Worm (Caenorhabditis elegans) whole organism, L3 larva: ENCODE results near the gene ZK673.2.

Experiments used
- R02D3.7 ChIP-seq: fragments of 150-350 bp; optimal IDR thresholded peaks from 2 replicates; lab custom pipeline; 2014; ENCODE audit warnings: missing biosample characterization, missing genetic modification characterization
- ZK546.5 ChIP-seq: sonication (generic microtip); optimal IDR thresholded peaks from 2 replicates; lab custom pipeline; 2017; ENCODE audit warnings: missing biosample characterization, missing genetic modification characterization
- ama-1 ChIP-seq: fragments of 150-350 bp; optimal IDR thresholded peaks from 2 replicates; lab custom pipeline; 2018
- ceh-16 ChIP-seq: sonication (generic microtip); optimal IDR thresholded peaks from 2 replicates; lab custom pipeline; 2017; ENCODE audit warnings: missing biosample characterization, missing genetic modification characterization
- ceh-82 ChIP-seq: fragments of 150-350 bp; optimal IDR thresholded peaks from 2 replicates; lab custom pipeline; 2014; ENCODE audit warnings: missing biosample characterization, missing genetic modification characterization
- ceh-9 ChIP-seq: sonication (generic microtip); optimal IDR thresholded peaks from 2 replicates; lab custom pipeline; 2018; ENCODE audit warnings: missing biosample characterization, missing genetic modification characterization
- egl-27 ChIP-seq: sonication (generic microtip); optimal IDR thresholded peaks from 4 replicates; lab custom pipeline; 2017; ENCODE audit warnings: missing biosample characterization, missing genetic modification reagents, missing genetic modification characterization
- egl-5 ChIP-seq: fragments of 150-350 bp; optimal IDR thresholded peaks from 2 replicates; lab custom pipeline; 2017; ENCODE audit warnings: missing biosample characterization, missing genetic modification reagents, missing genetic modification characterization, inconsistent platforms
- elt-1 ChIP-seq: fragments of 150-350 bp; optimal IDR thresholded peaks from 2 replicates; lab custom pipeline; 2014; ENCODE audit warnings: missing biosample characterization, missing genetic modification characterization
- elt-2 ChIP-seq: sonication (generic microtip); optimal IDR thresholded peaks from 2 replicates; lab custom pipeline; 2016; ENCODE audit warnings: missing genetic modification reagents, mild to moderate bottlenecking, missing genetic modification characterization, missing compliant biosample characterization
- elt-3 ChIP-seq, 3 experiments: fragments of 150-350 bp in 1 of 3; sonication (generic microtip) in 2 of 3; optimal IDR thresholded peaks; 2 replicates in 2 of 3; 4 replicates in 1 of 3; lab custom pipeline; 2014 to 2017; ENCODE audit warnings: missing biosample characterization in 3 of 3, missing genetic modification characterization in 3 of 3
- fos-1 ChIP-seq: fragments of 150-350 bp; optimal IDR thresholded peaks from 2 replicates; lab custom pipeline; 2014; ENCODE audit warnings: missing biosample characterization, missing genetic modification characterization
- hmg-11 ChIP-seq: sonication (generic microtip); optimal IDR thresholded peaks from 2 replicates; lab custom pipeline; 2016; ENCODE audit warnings: missing genetic modification characterization, missing compliant biosample characterization
- jun-1 ChIP-seq: fragments of 150-350 bp; optimal IDR thresholded peaks from 2 replicates; lab custom pipeline; 2014; ENCODE audit warnings: missing biosample characterization, missing genetic modification reagents, missing genetic modification characterization
- lsy-12 ChIP-seq: sonication (generic microtip); optimal IDR thresholded peaks from 2 replicates; lab custom pipeline; 2016; ENCODE audit warnings: mild to moderate bottlenecking, missing genetic modification characterization, missing compliant biosample characterization
- mdl-1 ChIP-seq: fragments of 150-350 bp; optimal IDR thresholded peaks from 2 replicates; lab custom pipeline; 2014; ENCODE audit warnings: missing biosample characterization, missing genetic modification characterization
- mml-1 ChIP-seq: fragments of 150-350 bp; sonication (generic microtip); optimal IDR thresholded peaks from 3 replicates; lab custom pipeline; 2014; ENCODE audit warnings: missing biosample characterization, missing genetic modification characterization
- nfya-1 ChIP-seq: sonication (generic microtip); optimal IDR thresholded peaks from 2 replicates; lab custom pipeline; 2017; ENCODE audit warnings: missing genetic modification characterization, mild to moderate bottlenecking, missing compliant biosample characterization, antibody characterized with exemption, moderate library complexity; ENCODE audit not compliant: insufficient read depth
- nhr-12 ChIP-seq: fragments of 150-350 bp; optimal IDR thresholded peaks from 2 replicates; lab custom pipeline; 2014; ENCODE audit warnings: missing biosample characterization, missing genetic modification characterization
- nhr-23 ChIP-seq: fragments of 150-350 bp; optimal IDR thresholded peaks from 2 replicates; lab custom pipeline; 2014; ENCODE audit warnings: missing biosample characterization, missing genetic modification reagents, missing genetic modification characterization
- nhr-237 ChIP-seq: fragments of 150-350 bp; optimal IDR thresholded peaks from 2 replicates; lab custom pipeline; 2014; ENCODE audit warnings: missing biosample characterization, missing genetic modification characterization
- nhr-25 ChIP-seq: sonication (generic microtip); optimal IDR thresholded peaks from 2 replicates; lab custom pipeline; 2017; ENCODE audit warnings: missing biosample characterization, missing genetic modification characterization
- nhr-28 ChIP-seq: fragments of 150-350 bp; optimal IDR thresholded peaks from 2 replicates; lab custom pipeline; 2014; ENCODE audit warnings: missing biosample characterization, missing genetic modification characterization
- nhr-43 ChIP-seq: sonication (generic microtip); optimal IDR thresholded peaks from 2 replicates; lab custom pipeline; 2016; ENCODE audit warnings: mild to moderate bottlenecking, missing genetic modification characterization, missing compliant biosample characterization; ENCODE audit not compliant: poor library complexity, severe bottlenecking
- nhr-67 ChIP-seq: fragments of 150-350 bp; optimal IDR thresholded peaks from 2 replicates; lab custom pipeline; 2014; ENCODE audit warnings: missing biosample characterization, missing genetic modification characterization
- nhr-76 ChIP-seq: fragments of 150-350 bp; sonication (generic microtip); optimal IDR thresholded peaks from 5 replicates; lab custom pipeline; 2014; ENCODE audit warnings: missing biosample characterization, missing genetic modification characterization
- nhr-77 ChIP-seq: fragments of 150-350 bp; optimal IDR thresholded peaks from 2 replicates; lab custom pipeline; 2014; ENCODE audit warnings: missing biosample characterization, missing genetic modification characterization
- pha-4 ChIP-seq: fragments of 150-350 bp; optimal IDR thresholded peaks from 2 replicates; lab custom pipeline; 2014; ENCODE audit warnings: missing biosample characterization, missing genetic modification reagents, missing genetic modification characterization
- pqm-1 ChIP-seq: fragments of 150-350 bp; optimal IDR thresholded peaks from 2 replicates; lab custom pipeline; 2017; ENCODE audit warnings: missing biosample characterization, missing genetic modification characterization, inconsistent platforms
- sea-2 ChIP-seq: fragments of 150-350 bp; sonication (generic microtip); optimal IDR thresholded peaks from 4 replicates; lab custom pipeline; 2014; ENCODE audit warnings: missing biosample characterization, missing genetic modification reagents, missing genetic modification characterization
- skn-1 ChIP-seq: fragments of 150-350 bp; optimal IDR thresholded peaks from 2 replicates; lab custom pipeline; 2014; ENCODE audit warnings: missing biosample characterization, missing genetic modification characterization
- snpc-4 ChIP-seq: fragments of 150-350 bp; optimal IDR thresholded peaks from 2 replicates; lab custom pipeline; 2014; ENCODE audit warnings: missing biosample characterization, missing genetic modification characterization
- tbx-2 ChIP-seq: sonication (generic microtip); optimal IDR thresholded peaks from 2 replicates; lab custom pipeline; 2016; ENCODE audit warnings: mild to moderate bottlenecking, missing genetic modification characterization, missing compliant biosample characterization
- unc-39 ChIP-seq: sonication (generic microtip); optimal IDR thresholded peaks from 4 replicates; lab custom pipeline; 2017; ENCODE audit warnings: missing biosample characterization, missing genetic modification characterization
- unc-62 ChIP-seq: fragments of 150-350 bp; sonication (generic microtip); optimal IDR thresholded peaks from 4 replicates; lab custom pipeline; 2014; ENCODE audit warnings: missing biosample characterization, missing genetic modification reagents, missing genetic modification characterization
- zag-1 ChIP-seq: fragments of 150-350 bp; optimal IDR thresholded peaks from 2 replicates; lab custom pipeline; 2014; ENCODE audit warnings: missing biosample characterization, missing genetic modification characterization

ZK673.2 gene

ce11 chrII:10481824-10482556, 33.9 kb downstream of the ZK673.2 start, which contains the start of the genes clec-60 and ZK666.11:
Gene clec-60 (minus strand): TSS chrII:10481874.
Gene ZK666.11 (plus strand): TSS chrII:10482522.
- TF ChIP-seq nhr-77, result no peak
- peak; percentile 36 for TF ChIP-seq pqm-1
- no peak for TF ChIP-seq lsy-12
- no peak for TF ChIP-seq nhr-12
- no peak for TF ChIP-seq nhr-43 (tag; lab: Kevin White, UChicago)
- TF ChIP-seq egl-27 (tag; lab: Kevin White, UChicago), result no peak
- TF ChIP-seq ceh-16 (tag; lab: Kevin White, UChicago), result no peak
- TF ChIP-seq mdl-1 (tag; lab: Kevin White, UChicago), result no peak
- peak; percentile 7 for TF ChIP-seq jun-1 (tag; lab: Kevin White, UChicago)
- TF ChIP-seq nhr-76 (tag; lab: Kevin White, UChicago), result no peak
- no peak for TF ChIP-seq zag-1
- no peak for TF ChIP-seq snpc-4 (tag; lab: Kevin White, UChicago)
- no peak for TF ChIP-seq hmg-11 (tag; lab: Kevin White, UChicago)
- no peak for TF ChIP-seq R02D3.7
- TF ChIP-seq nhr-237, result no peak
- TF ChIP-seq skn-1 (tag; lab: Kevin White, UChicago), result no peak
- no peak for TF ChIP-seq elt-3 (tag; optimal IDR thresholded peaks at IDR 0.05; lab: Kevin White, UChicago)
- peak; percentile 57 for TF ChIP-seq elt-2 (tag; lab: Kevin White, UChicago)
- TF ChIP-seq sea-2 (GFP tag; lab: Kevin White, UChicago), result no peak
- no peak for TF ChIP-seq ceh-82
- TF ChIP-seq mml-1 (tag; lab: Kevin White, UChicago), result no peak

ce11 chrII:10482899-10483298, 34.8 kb downstream of the ZK673.2 start:
- TF ChIP-seq snpc-4 (tag; lab: Kevin White, UChicago) (no peak), sea-2 (GFP tag; lab: Kevin White, UChicago) (no peak), unc-62 (GFP tag; lab: Kevin White, UChicago) (no peak), nhr-43 (tag; lab: Kevin White, UChicago) (no peak), elt-1 (no peak), zag-1 (no peak), pqm-1 (peak; percentile 48), nhr-12 (no peak), fos-1 (no peak), mml-1 (tag; lab: Kevin White, UChicago) (no peak), ama-1 (lab: Kevin White, UChicago) (no peak), unc-39 (tag; lab: Kevin White, UChicago) (no peak), lsy-12 (no peak), hmg-11 (tag; lab: Kevin White, UChicago) (no peak), egl-27 (tag; lab: Kevin White, UChicago) (no peak), elt-2 (tag; lab: Kevin White, UChicago) (peak; percentile 67)

- TF ChIP-seq R02D3.7 (no peak), nhr-28 (tag; lab: Kevin White, UChicago) (no peak), ceh-9 (tag; lab: Kevin White, UChicago) (no peak)
Measured at ce11 chrII:10483860-10484259, 35.8 kb downstream of the ZK673.2 start.

- TF ChIP-seq ceh-16 (tag; lab: Kevin White, UChicago) (no peak), nhr-77 (no peak), hmg-11 (tag; lab: Kevin White, UChicago) (no peak), elt-1 (no peak), nhr-12 (no peak), pha-4 (tag; lab: Kevin White, UChicago) (no peak), fos-1 (no peak), egl-5 (tag; lab: Kevin White, UChicago) (no peak), tbx-2 (no peak), nhr-237 (no peak), ZK546.5 (tag; lab: Kevin White, UChicago) (no peak), pqm-1 (peak; percentile 87), nhr-67 (tag; lab: Kevin White, UChicago) (no peak), unc-62 (GFP tag; lab: Kevin White, UChicago) (no peak), nhr-23 (tag; lab: Kevin White, UChicago) (no peak), nhr-25 (tag; lab: Kevin White, UChicago) (no peak), sea-2 (GFP tag; lab: Kevin White, UChicago) (no peak), jun-1 (tag; lab: Kevin White, UChicago) (peak; percentile 70), nhr-76 (tag; lab: Kevin White, UChicago) (no peak), elt-2 (tag; lab: Kevin White, UChicago) (peak; percentile 84), nfya-1 (tag; lab: Kevin White, UChicago) (no peak)
- TF ChIP-seq, all 47 proteins: peak for 3
Measured at ce11 chrII:10485640-10486039, 37.6 kb downstream of the ZK673.2 start.
